Fruit fly (Drosophila melanogaster) whole organism, prepupa: ENCODE results near the gene Mur89F.

Experiments used
- CG6854 ChIP-seq: fragments of 200-800 bp; sonication (Bioruptor generic); optimal IDR thresholded peaks from 2 replicates; lab custom pipeline; 2017; ENCODE audit warnings: missing biosample characterization, mild to moderate bottlenecking, missing genetic modification characterization
- Ets21C ChIP-seq: fragments of 200-800 bp; sonication (Bioruptor generic); optimal IDR thresholded peaks from 3 replicates; lab custom pipeline; 2016; ENCODE audit warnings: missing biosample characterization, missing genetic modification characterization
- Hr38 ChIP-seq: sonication (Bioruptor generic); optimal IDR thresholded peaks from 2 replicates; lab custom pipeline; 2016; ENCODE audit warnings: missing biosample characterization, missing genetic modification characterization
- Sox102F ChIP-seq: fragments of 200-800 bp; sonication (Bioruptor generic); optimal IDR thresholded peaks from 2 replicates; lab custom pipeline; 2016; ENCODE audit warnings: missing biosample characterization, mild to moderate bottlenecking, missing genetic modification characterization
- svp ChIP-seq: fragments of 200-800 bp; sonication (Bioruptor generic); peaks from one replicate; lab custom pipeline; 2016; ENCODE audit warnings: missing biosample characterization, missing genetic modification characterization

- TF ChIP-seq Hr38, result no peak
- TF ChIP-seq CG6854 (GFP tag; lab: Kevin White, UChicago), result no peak
- no peak for TF ChIP-seq svp
- TF ChIP-seq Ets21C (GFP tag; lab: Kevin White, UChicago), result no peak
- no peak for TF ChIP-seq Sox102F (GFP tag; lab: Kevin White, UChicago)
Observed at dm6 chr3R:17110880-17111726, 90.8 kb downstream of the Mur89F start.
